Worm (Caenorhabditis elegans) whole organism, young adult: ENCODE results near the gene prdx-2.
A peak's percentile ranks its signal among the peaks of the same experiment; 100 is the strongest.

ENCODE experiments used
- B0035.1 ChIP-seq: sonication (generic microtip); optimal IDR thresholded peaks from 2 replicates; lab custom pipeline; 2016; ENCODE audit warnings: missing genetic modification characterization, mild to moderate bottlenecking, missing compliant biosample characterization, missing genotype, missing genetic modification reagents
- F22D6.2 ChIP-seq: sonication (generic microtip); optimal IDR thresholded peaks from 2 replicates; lab custom pipeline; 2016; ENCODE audit warnings: mild to moderate bottlenecking, missing genetic modification characterization, missing compliant biosample characterization
- F23B12.7 ChIP-seq: sonication (generic microtip); optimal IDR thresholded peaks from 2 replicates; lab custom pipeline; 2017; ENCODE audit warnings: missing genetic modification characterization, mild to moderate bottlenecking, missing compliant biosample characterization, antibody characterized with exemption, moderate library complexity; ENCODE audit not compliant: insufficient read depth
- F52B5.7 ChIP-seq: sonication (generic microtip); optimal IDR thresholded peaks from 2 replicates; lab custom pipeline; 2016; ENCODE audit warnings: mild to moderate bottlenecking, missing genetic modification characterization, missing compliant biosample characterization
- F55B11.4 ChIP-seq: sonication (generic microtip); optimal IDR thresholded peaks from 2 replicates; lab custom pipeline; 2016; ENCODE audit warnings: missing compliant biosample characterization, missing genetic modification characterization, borderline replicate concordance; ENCODE audit not compliant: insufficient read depth
- Y53F4B.3 ChIP-seq: fragments of 200-800 bp; sonication (Bioruptor generic); IDR thresholded peaks from 2 replicates; pipeline ENCODE4 v1.3.6; 2022; ENCODE audit warnings: missing genetic modification reagents, missing genetic modification characterization, missing compliant biosample characterization
- Y56A3A.18 ChIP-seq: fragments of 200-800 bp; sonication (Bioruptor generic); IDR thresholded peaks from 2 replicates; pipeline ENCODE4 v1.3.6; 2022; ENCODE audit warnings: missing genetic modification reagents, missing genetic modification characterization, missing compliant biosample characterization
- ama-1 ChIP-seq, 3 experiments: fragments of 150-350 bp in 1 of 3; sonication (generic microtip) in 2 of 3; optimal IDR thresholded peaks; 2 replicates each; lab custom pipeline; 2014 to 2018; ENCODE audit warnings: missing biosample characterization in 2 of 3, missing genetic modification characterization in 2 of 3, missing genetic modification reagents in 2 of 3
- aptf-3 ChIP-seq: fragments of 200-800 bp; sonication (Bioruptor generic); IDR thresholded peaks from 2 replicates; pipeline ENCODE4 v1.3.6; 2022; ENCODE audit warnings: missing genetic modification characterization, missing compliant biosample characterization
- bed-1 ChIP-seq: fragments of 200-800 bp; sonication (Bioruptor generic); IDR thresholded peaks from 2 replicates; pipeline ENCODE4 v1.3.6; 2022; ENCODE audit warnings: missing genetic modification reagents, missing genetic modification characterization, missing compliant biosample characterization
- bed-2 ChIP-seq: fragments of 200-800 bp; sonication (Bioruptor generic); IDR thresholded peaks from 2 replicates; pipeline ENCODE4 v1.3.6; 2022; ENCODE audit warnings: missing genetic modification reagents, missing genetic modification characterization, missing compliant biosample characterization
- cebp-1 ChIP-seq, 2 experiments: fragments of 200-800 bp in 1 of 2; sonication (Bioruptor generic) in 1 of 2; sonication (generic microtip) in 1 of 2; IDR thresholded peaks in 1 of 2; optimal IDR thresholded peaks in 1 of 2; 2 replicates each; pipeline versions ENCODE4 v1.3.6 to Lab custom; 2017 to 2022; ENCODE audit warnings: missing compliant biosample characterization in 2 of 2, missing genetic modification characterization in 2 of 2, mild to moderate bottlenecking in 1 of 2, missing genetic modification reagents in 1 of 2, moderate library complexity in 1 of 2
- ceh-91 ChIP-seq: fragments of 200-800 bp; sonication (Bioruptor generic); IDR thresholded peaks from 2 replicates; pipeline ENCODE4 v1.3.6; 2022; ENCODE audit warnings: missing genetic modification reagents, missing genetic modification characterization, missing compliant biosample characterization
- egrh-3 ChIP-seq: fragments of 200-800 bp; sonication (Bioruptor generic); IDR thresholded peaks from 2 replicates; pipeline ENCODE4 v1.3.6; 2022; ENCODE audit warnings: missing genetic modification reagents, missing genetic modification characterization, missing compliant biosample characterization
- ets-4 ChIP-seq: fragments of 200-800 bp; sonication (Bioruptor generic); optimal IDR thresholded peaks from 2 replicates; lab custom pipeline; 2018; ENCODE audit warnings: mild to moderate bottlenecking, missing genetic modification characterization, missing compliant biosample characterization
- hsf-1 ChIP-seq: fragments of 200-800 bp; sonication (Bioruptor generic); IDR thresholded peaks from 2 replicates; pipeline ENCODE4 v1.3.6; 2022; ENCODE audit warnings: missing genetic modification reagents, missing genetic modification characterization, missing compliant biosample characterization
- let-607 ChIP-seq, 2 experiments: fragments of 200-800 bp in 1 of 2; sonication (Bioruptor generic) in 1 of 2; sonication (generic microtip) in 1 of 2; optimal IDR thresholded peaks; 2 replicates each; lab custom pipeline; 2016 to 2018; ENCODE audit warnings: mild to moderate bottlenecking in 2 of 2, missing compliant biosample characterization in 2 of 2, missing genetic modification characterization in 2 of 2, moderate library complexity in 2 of 2, missing genotype in 1 of 2
- lir-1 ChIP-seq: fragments of 200-800 bp; sonication (Bioruptor generic); conservative IDR thresholded peaks from 2 replicates; pipeline ENCODE4 v1.3.6; 2022; ENCODE audit warnings: missing genetic modification reagents, missing genetic modification characterization, missing compliant biosample characterization
- lsl-1 ChIP-seq: fragments of 200-800 bp; sonication (Bioruptor generic); optimal IDR thresholded peaks from 2 replicates; lab custom pipeline; 2018; ENCODE audit warnings: mild to moderate bottlenecking, missing genetic modification characterization, moderate library complexity, missing compliant biosample characterization
- madf-3 ChIP-seq: fragments of 200-800 bp; sonication (Bioruptor generic); IDR thresholded peaks from 2 replicates; pipeline ENCODE4 v1.3.6; 2022; ENCODE audit warnings: missing genetic modification reagents, missing genetic modification characterization, missing compliant biosample characterization
- madf-6 ChIP-seq: fragments of 200-800 bp; sonication (Bioruptor generic); IDR thresholded peaks from 2 replicates; pipeline ENCODE4 v1.3.6; 2022; ENCODE audit warnings: missing genetic modification reagents, missing genetic modification characterization, missing compliant biosample characterization
- mcd-1 ChIP-seq: fragments of 200-800 bp; sonication (Bioruptor generic); IDR thresholded peaks from 2 replicates; pipeline ENCODE4 v1.3.6; 2022; ENCODE audit warnings: missing genetic modification reagents, missing genetic modification characterization, missing compliant biosample characterization
- mxl-1 ChIP-seq: sonication (generic microtip); optimal IDR thresholded peaks from 2 replicates; lab custom pipeline; 2016; ENCODE audit warnings: missing genetic modification characterization, missing compliant biosample characterization
- nfyb-1 ChIP-seq: fragments of 200-800 bp; sonication (Bioruptor generic); IDR thresholded peaks from 2 replicates; pipeline ENCODE4 v1.3.6; 2022; ENCODE audit warnings: missing genetic modification reagents, missing genetic modification characterization, missing compliant biosample characterization
- nhr-120 ChIP-seq: fragments of 200-800 bp; sonication (Bioruptor generic); IDR thresholded peaks from 2 replicates; pipeline ENCODE4 v1.3.6; 2022; ENCODE audit warnings: missing genetic modification characterization, missing compliant biosample characterization
- nhr-90 ChIP-seq: sonication (generic microtip); optimal IDR thresholded peaks from 2 replicates; lab custom pipeline; 2016; ENCODE audit warnings: missing genotype, mild to moderate bottlenecking, missing genetic modification characterization, missing compliant biosample characterization
- pha-4 ChIP-seq: fragments of 150-350 bp; sonication (generic microtip); optimal IDR thresholded peaks from 2 replicates; lab custom pipeline; 2014; ENCODE audit warnings: missing biosample characterization, missing genetic modification reagents, missing genetic modification characterization
- rcor-1 ChIP-seq: fragments of 200-800 bp; sonication (Bioruptor generic); IDR thresholded peaks from 2 replicates; pipeline ENCODE4 v1.3.6; 2022; ENCODE audit warnings: missing genetic modification reagents, missing genetic modification characterization, missing compliant biosample characterization
- repo-1 ChIP-seq: sonication (generic microtip); optimal IDR thresholded peaks from 2 replicates; lab custom pipeline; 2017; ENCODE audit warnings: mild to moderate bottlenecking, missing genetic modification characterization, missing compliant biosample characterization
- sdz-38 ChIP-seq: sonication (generic microtip); optimal IDR thresholded peaks from 2 replicates; lab custom pipeline; 2016; ENCODE audit warnings: missing genotype, missing genetic modification characterization, missing compliant biosample characterization
- sea-2 ChIP-seq: fragments of 200-800 bp; sonication (Bioruptor generic); IDR thresholded peaks from 2 replicates; pipeline ENCODE4 v1.3.6; 2022; ENCODE audit warnings: missing genetic modification characterization, missing compliant biosample characterization
- snpc-1.1 ChIP-seq: sonication (generic microtip); optimal IDR thresholded peaks from 2 replicates; lab custom pipeline; 2017; ENCODE audit warnings: missing genetic modification characterization, mild to moderate bottlenecking, missing compliant biosample characterization, antibody characterized with exemption, moderate library complexity, missing genotype, missing genetic modification reagents; ENCODE audit not compliant: insufficient read depth
- somi-1 ChIP-seq: fragments of 200-800 bp; sonication (Bioruptor generic); optimal IDR thresholded peaks from 2 replicates; lab custom pipeline; 2018; ENCODE audit warnings: mild to moderate bottlenecking, missing genetic modification characterization, missing compliant biosample characterization
- unc-62 ChIP-seq: fragments of 150-350 bp; optimal IDR thresholded peaks from 2 replicates; lab custom pipeline; 2014; ENCODE audit warnings: missing biosample characterization, missing genetic modification reagents, missing genetic modification characterization
- zim-3 ChIP-seq: sonication (generic microtip); optimal IDR thresholded peaks from 2 replicates; lab custom pipeline; 2017; ENCODE audit warnings: mild to moderate bottlenecking, missing genetic modification characterization, moderate library complexity, missing compliant biosample characterization
- ztf-18 ChIP-seq: sonication (generic microtip); optimal IDR thresholded peaks from 2 replicates; lab custom pipeline; 2016; ENCODE audit warnings: missing genotype, mild to moderate bottlenecking, missing genetic modification characterization, missing compliant biosample characterization

The prdx-2 gene

ce11 chrII:5330206-5330686 is 47.7 kb upstream of the prdx-2 start (continued):
- TF ChIP-seq sdz-38 (tag; lab: Kevin White, UChicago) (no peak), F23B12.7 (tag; lab: Kevin White, UChicago) (no peak), B0035.1 (tag; lab: Kevin White, UChicago) (no peak), F52B5.7 (tag; lab: Kevin White, UChicago) (no peak), somi-1 (GFP tag; lab: Kevin White, UChicago) (peak; percentile 70), F55B11.4 (tag; lab: Kevin White, UChicago) (no peak), Y53F4B.3 (no peak), unc-62 (GFP tag; lab: Kevin White, UChicago) (peak; percentile 60), sea-2 (no peak), madf-6 (GFP tag; lab: Robert Waterston, UW) (no peak), hsf-1 (no peak), pha-4 (peak; percentile 77), ama-1 (optimal IDR thresholded peaks at IDR 0.05; lab: Kevin White, UChicago) (no peak), ama-1 (GFP tag; optimal IDR thresholded peaks at IDR 0.05; lab: Kevin White, UChicago) (no peak), mcd-1 (GFP tag; lab: Robert Waterston, UW) (peak; percentile 46; the same call in 1 of the 2 replicates), rcor-1 (GFP tag; lab: Robert Waterston, UW) (no peak), nhr-90 (peak; percentile 47), bed-1 (no peak), ets-4 (GFP tag; lab: Kevin White, UChicago) (peak; percentile 33), F22D6.2 (peak; percentile 33), let-607 (tag; optimal IDR thresholded peaks at IDR 0.05; lab: Kevin White, UChicago) (peak; percentile 53 to 55), aptf-3 (GFP tag; lab: Robert Waterston, UW) (no peak), ceh-91 (GFP tag; lab: Robert Waterston, UW) (no peak)

ce11 chrII:5331677-5332303 is 46.2 kb upstream of the prdx-2 start:
- TF ChIP-seq repo-1 (tag; lab: Kevin White, UChicago) (peak; percentile 18), zim-3 (tag; lab: Kevin White, UChicago) (peak; percentile 3), lsl-1 (GFP tag; lab: Kevin White, UChicago) (no peak)

ce11 chrII:5332345-5333124 is 45.5 kb upstream of the prdx-2 start:
- TF ChIP-seq Y56A3A.18 (no peak), F52B5.7 (tag; lab: Kevin White, UChicago) (no peak), aptf-3 (GFP tag; lab: Robert Waterston, UW) (no peak), ama-1 (optimal IDR thresholded peaks at IDR 0.05; lab: Kevin White, UChicago) (no peak), ama-1 (GFP tag; optimal IDR thresholded peaks at IDR 0.05; lab: Kevin White, UChicago) (no peak), nhr-120 (GFP tag; lab: Robert Waterston, UW) (no peak), ztf-18 (no peak), bed-2 (GFP tag; lab: Robert Waterston, UW) (no peak), madf-3 (GFP tag; lab: Robert Waterston, UW) (no peak), madf-6 (GFP tag; lab: Robert Waterston, UW) (no peak), snpc-1.1 (tag; lab: Kevin White, UChicago) (no peak), cebp-1 (GFP tag; IDR thresholded peaks at IDR 0.05; lab: Robert Waterston, UW) (no peak), cebp-1 (tag; optimal IDR thresholded peaks at IDR 0.05; lab: Kevin White, UChicago) (peak; percentile 28), egrh-3 (GFP tag; lab: Robert Waterston, UW) (no peak), nfyb-1 (GFP tag; lab: Robert Waterston, UW) (0 out of 2 replicates have a peak, but pooled peaks have one; percentile 12), lir-1 (GFP tag; lab: Robert Waterston, UW) (no peak), mxl-1 (tag; lab: Kevin White, UChicago) (no peak)
